Worm (Caenorhabditis elegans) whole organism, L1 larva: ENCODE measurements around the gene ark-1.
"Not testable (repeated sequence)": the region's sequence is repeated elsewhere in the genome, so short reads cannot be mapped to it uniquely, and the experiment has no call there.

Experiments
- snu-23 ChIP-seq: sonication (generic microtip); optimal IDR thresholded peaks from 2 replicates; lab custom pipeline; 2016; ENCODE audit warnings: missing genetic modification characterization, missing compliant biosample characterization
- unc-130 ChIP-seq: fragments of 150-350 bp; optimal IDR thresholded peaks from 2 replicates; lab custom pipeline; 2017; ENCODE audit warnings: missing biosample characterization, missing genetic modification characterization, inconsistent platforms

- not testable (repeated sequence) for TF ChIP-seq unc-130 (tag; lab: Kevin White, UChicago); snu-23 (GFP tag; lab: Kevin White, UChicago)
These were observed 8.5 kb upstream of the ark-1 start, which contains the start of gene C26H9A.3 for ce11 chrIV:12639311-12639710.
